Worm (Caenorhabditis elegans): Measurements from ENCODE around the gene C25H3.1.

Gene C25H3.1

ce11 chrII:5698869-5699268 lies at the start of gene C25H3.1, which contains the start of gene C25H3.10:
TSS of gene C25H3.1 (plus strand) at chrII:5699071.
TSS of gene C25H3.10 (minus strand) at chrII:5698969.
- TF ChIP-seq jun-1 (tag; optimal IDR thresholded peaks at IDR 0.05) = no peak
- peak; percentile 74 for TF ChIP-seq egl-5 (tag; optimal IDR thresholded peaks at IDR 0.05)

ce11 chrII:5649236-5650004 lies 49.5 kb upstream of the C25H3.1 start, which contains the start of the genes sam-4, F59E12.17 and zyg-1:
TSS of gene sam-4 (minus strand) at chrII:5649286.
TSS of gene F59E12.17 (minus strand) at chrII:5649470.
TSS of gene zyg-1 (plus strand) at chrII:5649748.
- no peak for TF ChIP-seq nhr-12 (tag; optimal IDR thresholded peaks at IDR 0.05)
- TF ChIP-seq ceh-28 (tag; optimal IDR thresholded peaks at IDR 0.05) = no peak
- TF ChIP-seq nfya-1 (tag; optimal IDR thresholded peaks at IDR 0.05; ENCODE audit: insufficient read depth) = peak; percentile 90
- peak; percentile 6 for TF ChIP-seq nhr-43 (tag; optimal IDR thresholded peaks at IDR 0.05; ENCODE audit: poor library complexity, severe bottlenecking)
- peak; percentile 51 for TF ChIP-seq nhr-25 (tag; optimal IDR thresholded peaks at IDR 0.05)
- TF ChIP-seq fos-1 (tag; optimal IDR thresholded peaks at IDR 0.05) = no peak
- TF ChIP-seq snpc-4 (tag; optimal IDR thresholded peaks at IDR 0.05) = no peak
- TF ChIP-seq elt-2 (tag; optimal IDR thresholded peaks at IDR 0.05) = peak; percentile 52
- TF ChIP-seq nhr-23 (tag; optimal IDR thresholded peaks at IDR 0.05) = peak; percentile 17
- no peak for TF ChIP-seq jun-1 (tag; optimal IDR thresholded peaks at IDR 0.05)
- peak; percentile 87 for TF ChIP-seq pha-4 (tag; optimal IDR thresholded peaks at IDR 0.05)
- TF ChIP-seq lin-15B (tag; optimal IDR thresholded peaks at IDR 0.05) = peak; percentile 95
- peak; percentile 35 for TF ChIP-seq hmg-11 (tag; optimal IDR thresholded peaks at IDR 0.05)
- peak; percentile 18 for TF ChIP-seq pqm-1 (tag; optimal IDR thresholded peaks at IDR 0.05)
- no peak for TF ChIP-seq zag-1 (tag; optimal IDR thresholded peaks at IDR 0.05)
- TF ChIP-seq egl-27 (tag; optimal IDR thresholded peaks at IDR 0.05) = no peak
- TF ChIP-seq sea-2 (GFP tag; optimal IDR thresholded peaks at IDR 0.05) = no peak
- peak; percentile 74 for TF ChIP-seq lin-39 (tag; optimal IDR thresholded peaks at IDR 0.05)
- peak; percentile 63 for TF ChIP-seq egl-5 (tag; optimal IDR thresholded peaks at IDR 0.05)
- TF ChIP-seq nhr-77 (tag; optimal IDR thresholded peaks at IDR 0.05) = no peak

- TF ChIP-seq mdl-1 (tag; optimal IDR thresholded peaks at IDR 0.05) = no peak
- no peak for TF ChIP-seq nhr-12 (tag; optimal IDR thresholded peaks at IDR 0.05)
- no peak for TF ChIP-seq sea-2 (GFP tag; optimal IDR thresholded peaks at IDR 0.05)
- TF ChIP-seq nhr-237 (tag; optimal IDR thresholded peaks at IDR 0.05) = no peak
- TF ChIP-seq ceh-28 (tag; optimal IDR thresholded peaks at IDR 0.05) = no peak
- TF ChIP-seq fos-1 (tag; optimal IDR thresholded peaks at IDR 0.05) = no peak
- no peak for TF ChIP-seq nhr-25 (tag; optimal IDR thresholded peaks at IDR 0.05)
Observed at ce11 chrII:5651426-5651825, 47.4 kb upstream of the C25H3.1 start.

- TF ChIP-seq ztf-4 (tag; optimal IDR thresholded peaks at IDR 0.05) (no peak), unc-39 (tag; optimal IDR thresholded peaks at IDR 0.05) (no peak), skn-1 (tag; optimal IDR thresholded peaks at IDR 0.05) (no peak), nhr-43 (tag; optimal IDR thresholded peaks at IDR 0.05; ENCODE audit: poor library complexity, severe bottlenecking) (no peak), ceh-9 (tag; optimal IDR thresholded peaks at IDR 0.05) (no peak)
Observed at ce11 chrII:5652334-5652733, 46.5 kb upstream of the C25H3.1 start, which contains the start of gene bli-2. TSS of gene bli-2 (minus strand) at chrII:5652434.

ce11 chrII:5654215-5654614 lies 44.7 kb upstream of the C25H3.1 start, which contains the start of gene F59E12.1:
TSS of gene F59E12.1 (plus strand) at chrII:5654515.
- TF ChIP-seq fos-1 (tag; optimal IDR thresholded peaks at IDR 0.05) (no peak), eor-1 (tag; optimal IDR thresholded peaks at IDR 0.05) (no peak), lin-15B (tag; optimal IDR thresholded peaks at IDR 0.05) (no peak), elt-3 (tag; optimal IDR thresholded peaks at IDR 0.05) (no peak), nhr-67 (tag; optimal IDR thresholded peaks at IDR 0.05) (no peak), ztf-4 (tag; optimal IDR thresholded peaks at IDR 0.05) (no peak), ama-1 (optimal IDR thresholded peaks at IDR 0.05) (no peak), nfya-1 (tag; optimal IDR thresholded peaks at IDR 0.05; ENCODE audit: insufficient read depth) (no peak), nhr-43 (tag; optimal IDR thresholded peaks at IDR 0.05; ENCODE audit: poor library complexity, severe bottlenecking) (no peak), nhr-23 (tag; optimal IDR thresholded peaks at IDR 0.05) (no peak), ceh-82 (tag; optimal IDR thresholded peaks at IDR 0.05) (no peak), nhr-77 (tag; optimal IDR thresholded peaks at IDR 0.05) (no peak)
